Fruit fly (Drosophila melanogaster) whole organism, pupa: ENCODE results near the gene Rpt6R.

Experiments used
- CG12605 ChIP-seq: fragments of 200-800 bp; sonication (Bioruptor generic); IDR thresholded peaks from 2 replicates; pipeline ENCODE4 v1.3.6; 2022; ENCODE audit warnings: missing biosample characterization, missing genetic modification characterization
- CG14655 ChIP-seq: fragments of 200-800 bp; sonication (Bioruptor generic); optimal IDR thresholded peaks from 3 replicates; lab custom pipeline; 2017; ENCODE audit warnings: mild to moderate bottlenecking, missing biosample characterization, missing genetic modification reagents, missing genetic modification characterization
- CG32121 ChIP-seq: fragments of 200-800 bp; sonication (Bioruptor generic); IDR thresholded peaks from 2 replicates; pipeline ENCODE4 v1.3.6; 2022; ENCODE audit warnings: missing biosample characterization, missing genetic modification characterization
- CG8159 ChIP-seq: fragments of 200-800 bp; sonication (Bioruptor generic); optimal IDR thresholded peaks from 3 replicates; lab custom pipeline; 2018; ENCODE audit warnings: missing biosample characterization, mild to moderate bottlenecking, missing genetic modification characterization, moderate library complexity
- CG9948 ChIP-seq: fragments of 200-800 bp; sonication (Bioruptor generic); optimal IDR thresholded peaks from 2 replicates; lab custom pipeline; 2018; ENCODE audit warnings: missing biosample characterization, mild to moderate bottlenecking, missing genetic modification characterization, moderate library complexity
- D1 ChIP-seq: fragments of 200-800 bp; sonication (Bioruptor generic); optimal IDR thresholded peaks from 2 replicates; lab custom pipeline; 2018; ENCODE audit warnings: missing biosample characterization, mild to moderate bottlenecking, missing genetic modification characterization, moderate library complexity
- EcR ChIP-seq: fragments of 200-800 bp; sonication (Bioruptor generic); optimal IDR thresholded peaks from 3 replicates; lab custom pipeline; 2019; ENCODE audit warnings: missing biosample characterization, missing genetic modification characterization, mild to moderate bottlenecking, moderate library complexity, missing genetic modification reagents
- Pif1B ChIP-seq: fragments of 200-800 bp; sonication (Bioruptor generic); optimal IDR thresholded peaks from 3 replicates; lab custom pipeline; 2016; ENCODE audit warnings: missing biosample characterization, missing genetic modification characterization
- Snoo ChIP-seq: fragments of 200-800 bp; sonication (Bioruptor generic); optimal IDR thresholded peaks from 3 replicates; lab custom pipeline; 2017; ENCODE audit warnings: missing biosample characterization, mild to moderate bottlenecking, missing genetic modification characterization, inconsistent platforms
- fd96Ca ChIP-seq: fragments of 200-800 bp; sonication (Bioruptor generic); IDR thresholded peaks from 3 replicates; pipeline ENCODE4 v1.3.6; 2022; ENCODE audit warnings: missing biosample characterization, missing genetic modification characterization
- rn ChIP-seq: fragments of 200-800 bp; sonication (Bioruptor generic); IDR thresholded peaks from 2 replicates; pipeline ENCODE4 v1.3.6; 2022; ENCODE audit warnings: missing biosample characterization, missing genetic modification characterization

- TF ChIP-seq D1 (tag; lab: Kevin White, UChicago): no peak
- no peak for TF ChIP-seq rn
- no peak for TF ChIP-seq Pif1B (GFP tag; lab: Kevin White, UChicago)
- TF ChIP-seq CG9948 (tag; lab: Kevin White, UChicago): no peak
- TF ChIP-seq CG32121 (GFP tag; lab: Robert Waterston, UW): no peak
- no peak for TF ChIP-seq EcR (GFP tag; lab: Kevin White, UChicago)
- TF ChIP-seq CG8159 (tag; lab: Kevin White, UChicago): no peak
- no peak for TF ChIP-seq fd96Ca (GFP tag; lab: Robert Waterston, UW)
- TF ChIP-seq Snoo (tag; lab: Kevin White, UChicago): no peak
- TF ChIP-seq CG12605: no peak
- TF ChIP-seq CG14655: no peak
Observed at dm6 chr3R:30596704-30597103, 13.2 kb upstream of the Rpt6R start, which contains the start of gene CG31019.
